Worm (Caenorhabditis elegans): ENCODE measurements around the gene cki-2.

The cki-2 gene

ce11 chrII:7813645-7814044 is 2.7 kb upstream of the cki-2 start (continued):
- peak; percentile 7 for TF ChIP-seq dve-1 (tag; optimal IDR thresholded peaks at IDR 0.05; ENCODE audit: insufficient read depth)
- TF ChIP-seq madf-9 (GFP tag; conservative IDR thresholded peaks at IDR 0.05) = no peak
- TF ChIP-seq lir-3 (tag; optimal IDR thresholded peaks at IDR 0.05) = no peak
- no peak for TF ChIP-seq daf-19 (GFP tag; conservative IDR thresholded peaks at IDR 0.05)

- TF ChIP-seq mes-2 (tag; optimal IDR thresholded peaks at IDR 0.05; ENCODE audit: poor library complexity, severe bottlenecking) = peak; percentile 19
- no peak for TF ChIP-seq gei-8 (GFP tag; optimal IDR thresholded peaks at IDR 0.05)
- peak in 1 of 2 experiments; percentile 25 for TF ChIP-seq unc-62 (GFP tag; optimal IDR thresholded peaks at IDR 0.05 in 1 of 2)
- TF ChIP-seq unc-62 (tag; optimal IDR thresholded peaks at IDR 0.05) = no peak
- TF ChIP-seq nhr-6 (tag; optimal IDR thresholded peaks at IDR 0.05) = peak; percentile 57
Measured at ce11 chrII:7814215-7814614, 2.1 kb upstream of the cki-2 start.

- TF ChIP-seq nhr-28 (tag; optimal IDR thresholded peaks at IDR 0.05) (peak; percentile 73), lin-1 (GFP tag; IDR thresholded peaks at IDR 0.05) (no peak), nhr-237 (tag; optimal IDR thresholded peaks at IDR 0.05) (no peak), php-3 (GFP tag; IDR thresholded peaks at IDR 0.05) (peak; percentile 96), ceh-82 (tag; optimal IDR thresholded peaks at IDR 0.05) (no peak), mdl-1 (tag; optimal IDR thresholded peaks at IDR 0.05) (no peak), zfp-3 (GFP tag; conservative IDR thresholded peaks at IDR 0.05) (no peak), mes-2 (tag; optimal IDR thresholded peaks at IDR 0.05; ENCODE audit: poor library complexity, severe bottlenecking) (no peak), mdt-29 (GFP tag; IDR thresholded peaks at IDR 0.05) (no peak), nhr-6 (tag; optimal IDR thresholded peaks at IDR 0.05) (no peak), saeg-2 (GFP tag; IDR thresholded peaks at IDR 0.05) (no peak), unc-130 (GFP tag; optimal IDR thresholded peaks at IDR 0.05) (no peak), attf-4 (tag; optimal IDR thresholded peaks at IDR 0.05) (no peak), daf-12 (tag; optimal IDR thresholded peaks at IDR 0.05) (no peak), Y105C5A.15 (GFP tag; IDR thresholded peaks at IDR 0.05) (no peak), ceh-44 (GFP tag; IDR thresholded peaks at IDR 0.05) (no peak), ZK337.2 (GFP tag; IDR thresholded peaks at IDR 0.05) (no peak), nhr-77 (tag; optimal IDR thresholded peaks at IDR 0.05) (peak; percentile 40), lin-13 (GFP tag; optimal IDR thresholded peaks at IDR 0.05) (no peak), dmd-6 (GFP tag; IDR thresholded peaks at IDR 0.05) (no peak; the same call in none of the 2 replicates), lsy-2 (tag; optimal IDR thresholded peaks at IDR 0.05) (peak in 1 of 2 experiments; percentile 10), daf-16 (GFP tag; optimal IDR thresholded peaks at IDR 0.05) (no peak), daf-16 (tag; optimal IDR thresholded peaks at IDR 0.05) (peak; percentile 90), ZK546.5 (tag; optimal IDR thresholded peaks at IDR 0.05) (no peak), pqm-1 (tag; optimal IDR thresholded peaks at IDR 0.05) (peak; percentile 89), unc-62 (GFP tag; optimal IDR thresholded peaks at IDR 0.05 in 1 of 2) (peak; percentile 8 to 73), unc-62 (tag; optimal IDR thresholded peaks at IDR 0.05) (no peak), ztf-11 (tag; optimal IDR thresholded peaks at IDR 0.05) (no peak), R02D3.7 (tag; optimal IDR thresholded peaks at IDR 0.05) (no peak), ztf-7 (tag; optimal IDR thresholded peaks at IDR 0.05) (no peak), hlh-11 (tag; optimal IDR thresholded peaks at IDR 0.05) (peak; percentile 86), arid-1 (GFP tag; conservative IDR thresholded peaks at IDR 0.05) (no peak), lim-7 (GFP tag; IDR thresholded peaks at IDR 0.05) (no peak), spr-3 (GFP tag; optimal IDR thresholded peaks at IDR 0.05) (no peak), lin-39 (tag; optimal IDR thresholded peaks at IDR 0.05) (no peak), nhr-11 (tag; optimal IDR thresholded peaks at IDR 0.05) (no peak), sdz-12 (GFP tag; optimal IDR thresholded peaks at IDR 0.05) (no peak), rbr-2 (tag; optimal IDR thresholded peaks at IDR 0.05) (no peak), hlh-30 (tag; optimal IDR thresholded peaks at IDR 0.05; ENCODE audit: insufficient read depth) (peak; percentile 7), zip-2 (tag; optimal IDR thresholded peaks at IDR 0.05) (no peak), tra-1 (GFP tag; IDR thresholded peaks at IDR 0.05) (peak; percentile 84), Y75B8A.6 (GFP tag; IDR thresholded peaks at IDR 0.05) (no peak), fos-1 (tag; optimal IDR thresholded peaks at IDR 0.05) (no peak), aha-1 (tag) (peak; percentile 57)
Measured at ce11 chrII:7814915-7815314, 1.4 kb upstream of the cki-2 start.
